Worm (Caenorhabditis elegans) whole organism, L1 larva: ENCODE measurements around the gene sri-40.

Experiments
- ama-1 ChIP-seq: fragments of 150-350 bp; optimal IDR thresholded peaks from 2 replicates; lab custom pipeline; 2014
- egl-27 ChIP-seq, 2 experiments: fragments of 150-350 bp in 1 of 2; sonication (generic microtip); optimal IDR thresholded peaks; 3 replicates each; lab custom pipeline; 2017 to 2018; ENCODE audit warnings: missing biosample characterization in 2 of 2, missing genetic modification characterization in 2 of 2, missing genetic modification reagents in 2 of 2
- lin-15B ChIP-seq: fragments of 150-350 bp; sonication (generic microtip); optimal IDR thresholded peaks from 3 replicates; lab custom pipeline; 2014; ENCODE audit warnings: missing biosample characterization, missing genetic modification characterization
- skn-1 ChIP-seq: fragments of 150-350 bp; optimal IDR thresholded peaks from 2 replicates; lab custom pipeline; 2014; ENCODE audit warnings: missing biosample characterization, missing genetic modification characterization
- snpc-4 ChIP-seq: fragments of 150-350 bp; optimal IDR thresholded peaks from 2 replicates; lab custom pipeline; 2014; ENCODE audit warnings: missing biosample characterization, missing genetic modification characterization
- unc-86 ChIP-seq: sonication (generic microtip); optimal IDR thresholded peaks from 2 replicates; lab custom pipeline; 2016; ENCODE audit warnings: missing genetic modification characterization, missing compliant biosample characterization
- zag-1 ChIP-seq: fragments of 150-350 bp; optimal IDR thresholded peaks from 2 replicates; lab custom pipeline; 2014; ENCODE audit warnings: missing biosample characterization, missing genetic modification characterization

DNA sequence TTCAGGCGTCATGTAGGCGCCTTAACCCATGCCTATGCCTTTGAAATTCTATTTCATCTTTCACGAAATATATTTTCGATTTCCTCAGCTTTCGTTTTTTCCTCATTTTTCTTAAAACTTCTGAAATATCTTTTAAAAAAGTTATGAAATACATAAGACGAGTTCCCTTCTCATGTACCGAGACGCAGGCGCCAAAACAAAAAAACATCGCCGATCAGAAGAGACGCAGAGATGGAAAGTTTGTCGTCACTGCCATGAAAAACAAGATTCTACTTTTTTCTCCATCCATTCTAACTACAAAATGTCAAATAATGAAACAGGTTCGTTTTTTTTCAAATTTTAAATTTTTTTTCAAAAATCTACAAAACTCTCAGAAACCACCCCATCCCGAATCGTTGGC, 48.8 kb upstream of the sri-40 start, which contains the start of gene chil-24:
- TF ChIP-seq lin-15B, result no peak
- TF ChIP-seq zag-1 (tag; lab: Kevin White, UChicago), result no peak
- peak; percentile 45 for TF ChIP-seq skn-1 (tag; lab: Kevin White, UChicago)
- no peak for TF ChIP-seq unc-86 (tag; lab: Kevin White, UChicago)
- TF ChIP-seq egl-27 (tag; optimal IDR thresholded peaks at IDR 0.05; lab: Kevin White, UChicago), result no peak
- no peak for TF ChIP-seq ama-1 (lab: Kevin White, UChicago)
- TF ChIP-seq snpc-4 (tag; lab: Kevin White, UChicago), result peak; percentile 16
